Fruit fly (Drosophila melanogaster) whole organism, prepupa: ENCODE measurements around the gene ghi.

Source experiments
- CG10669 ChIP-seq: fragments of 200-800 bp; sonication (Bioruptor generic); optimal IDR thresholded peaks from 3 replicates; lab custom pipeline; 2018; ENCODE audit warnings: missing biosample characterization, mild to moderate bottlenecking, missing genetic modification characterization, moderate library complexity
- CG11902 ChIP-seq: fragments of 200-800 bp; sonication (Bioruptor generic); optimal IDR thresholded peaks from 3 replicates; lab custom pipeline; 2016; ENCODE audit warnings: missing biosample characterization, missing genetic modification characterization
- CG15336 ChIP-seq: fragments of 200-800 bp; sonication (Bioruptor generic); IDR thresholded peaks from 2 replicates; pipeline ENCODE4 v1.3.6; 2022; ENCODE audit warnings: missing biosample characterization, missing genetic modification characterization
- CG1621 ChIP-seq: fragments of 200-800 bp; sonication (Bioruptor generic); optimal IDR thresholded peaks from 3 replicates; lab custom pipeline; 2018; ENCODE audit warnings: missing biosample characterization, mild to moderate bottlenecking, missing genetic modification characterization
- CG16779 ChIP-seq: fragments of 200-800 bp; sonication (Bioruptor generic); optimal IDR thresholded peaks from 3 replicates; lab custom pipeline; 2017; ENCODE audit warnings: missing biosample characterization, mild to moderate bottlenecking, missing genetic modification characterization
- CG31627 ChIP-seq: fragments of 200-800 bp; sonication (Bioruptor generic); optimal IDR thresholded peaks from 3 replicates; lab custom pipeline; 2016; ENCODE audit warnings: missing biosample characterization, missing genetic modification characterization
- CG32006 ChIP-seq: fragments of 200-800 bp; sonication (Bioruptor generic); optimal IDR thresholded peaks from 3 replicates; lab custom pipeline; 2017; ENCODE audit warnings: missing biosample characterization, mild to moderate bottlenecking, missing genetic modification characterization
- CG34406 ChIP-seq: fragments of 200-800 bp; sonication (Bioruptor generic); optimal IDR thresholded peaks from 3 replicates; lab custom pipeline; 2016; ENCODE audit warnings: missing biosample characterization, missing genetic modification characterization
- CG3919 ChIP-seq: fragments of 200-800 bp; sonication (Bioruptor generic); optimal IDR thresholded peaks from 3 replicates; lab custom pipeline; 2016; ENCODE audit warnings: missing biosample characterization, missing genetic modification characterization
- CG6163 ChIP-seq: fragments of 200-800 bp; sonication (Bioruptor generic); IDR thresholded peaks from 3 replicates; pipeline ENCODE4 v1.3.6; 2022; ENCODE audit warnings: missing biosample characterization, missing genetic modification characterization
- CG6276 ChIP-seq: fragments of 200-800 bp; sonication (Bioruptor generic); optimal IDR thresholded peaks from 2 replicates; lab custom pipeline; 2017; ENCODE audit warnings: missing biosample characterization, mild to moderate bottlenecking, missing genetic modification characterization
- CG6792 ChIP-seq: fragments of 200-800 bp; sonication (Bioruptor generic); optimal IDR thresholded peaks from 3 replicates; lab custom pipeline; 2016; ENCODE audit warnings: missing biosample characterization, missing genetic modification characterization
- CG6808 ChIP-seq: fragments of 200-800 bp; sonication (Bioruptor generic); optimal IDR thresholded peaks from 3 replicates; lab custom pipeline; 2017; ENCODE audit warnings: missing biosample characterization, missing genetic modification characterization, mild to moderate bottlenecking, moderate library complexity, missing genetic modification reagents
- CG7368 ChIP-seq: fragments of 200-800 bp; sonication (Bioruptor generic); optimal IDR thresholded peaks from 3 replicates; lab custom pipeline; 2016; ENCODE audit warnings: missing biosample characterization, missing genetic modification characterization
- CG8119 ChIP-seq: fragments of 200-800 bp; sonication (Bioruptor generic); IDR thresholded peaks from 3 replicates; pipeline ENCODE4 v1.3.6; 2022; ENCODE audit warnings: missing biosample characterization, missing genetic modification characterization
- CG8319 ChIP-seq: fragments of 200-800 bp; sonication (Bioruptor generic); optimal IDR thresholded peaks from 3 replicates; lab custom pipeline; 2016; ENCODE audit warnings: missing biosample characterization, missing genetic modification characterization
- CG8632 ChIP-seq: fragments of 200-800 bp; sonication (Bioruptor generic); optimal IDR thresholded peaks from 3 replicates; lab custom pipeline; 2016; ENCODE audit warnings: missing biosample characterization, missing genetic modification characterization
- CG9139 ChIP-seq: fragments of 200-800 bp; sonication (Bioruptor generic); optimal IDR thresholded peaks from 3 replicates; lab custom pipeline; 2017; ENCODE audit warnings: missing biosample characterization, mild to moderate bottlenecking, missing genetic modification characterization
- Eip75B ChIP-seq: fragments of 200-800 bp; sonication (Bioruptor generic); optimal IDR thresholded peaks from 3 replicates; lab custom pipeline; 2016; ENCODE audit warnings: missing biosample characterization, missing genetic modification characterization
- Eip78C ChIP-seq: fragments of 200-800 bp; sonication (Bioruptor generic); peaks from one replicate; lab custom pipeline; 2016; ENCODE audit warnings: missing biosample characterization, missing genetic modification characterization
- Eip93F ChIP-seq: fragments of 200-800 bp; sonication (Bioruptor generic); optimal IDR thresholded peaks from 2 replicates; lab custom pipeline; 2016; ENCODE audit warnings: missing biosample characterization, mild to moderate bottlenecking, missing genetic modification characterization
- Ets21C ChIP-seq: fragments of 200-800 bp; sonication (Bioruptor generic); optimal IDR thresholded peaks from 3 replicates; lab custom pipeline; 2016; ENCODE audit warnings: missing biosample characterization, missing genetic modification characterization
- Ets96B ChIP-seq: fragments of 200-800 bp; optimal IDR thresholded peaks from 2 replicates; lab custom pipeline; 2019; ENCODE audit warnings: missing biosample characterization, mild to moderate bottlenecking, missing genetic modification characterization, moderate library complexity
- Gug ChIP-seq: fragments of 200-800 bp; sonication (Bioruptor generic); IDR thresholded peaks from 2 replicates; pipeline ENCODE4 v1.3.6; 2022; ENCODE audit warnings: missing biosample characterization, missing genetic modification characterization
- Hr38 ChIP-seq: sonication (Bioruptor generic); optimal IDR thresholded peaks from 2 replicates; lab custom pipeline; 2016; ENCODE audit warnings: missing biosample characterization, missing genetic modification characterization
- Hr39 ChIP-seq: fragments of 200-800 bp; sonication (Bioruptor generic); optimal IDR thresholded peaks from 2 replicates; lab custom pipeline; 2016; ENCODE audit warnings: missing biosample characterization, missing genetic modification characterization
- Hr4 ChIP-seq: fragments of 200-800 bp; sonication (Bioruptor generic); optimal IDR thresholded peaks from 3 replicates; lab custom pipeline; 2016; ENCODE audit warnings: missing biosample characterization, missing genetic modification characterization
- Lpt ChIP-seq: fragments of 200-800 bp; sonication (Bioruptor generic); optimal IDR thresholded peaks from 3 replicates; lab custom pipeline; 2016; ENCODE audit warnings: missing biosample characterization, missing genetic modification characterization
- Met ChIP-seq: fragments of 200-800 bp; sonication (Bioruptor generic); optimal IDR thresholded peaks from 3 replicates; lab custom pipeline; 2016; ENCODE audit warnings: missing biosample characterization, missing genetic modification characterization
- OdsH ChIP-seq: fragments of 200-800 bp; sonication (Bioruptor generic); optimal IDR thresholded peaks from 3 replicates; lab custom pipeline; 2016; ENCODE audit warnings: missing biosample characterization, missing genetic modification characterization
- Smox ChIP-seq: fragments of 200-800 bp; sonication (Bioruptor generic); optimal IDR thresholded peaks from 3 replicates; lab custom pipeline; 2016; ENCODE audit warnings: missing biosample characterization, missing genetic modification characterization
- Sox102F ChIP-seq: fragments of 200-800 bp; sonication (Bioruptor generic); optimal IDR thresholded peaks from 2 replicates; lab custom pipeline; 2016; ENCODE audit warnings: missing biosample characterization, mild to moderate bottlenecking, missing genetic modification characterization
- Sox14 ChIP-seq: fragments of 200-800 bp; sonication (Bioruptor generic); optimal IDR thresholded peaks from 3 replicates; lab custom pipeline; 2016; ENCODE audit warnings: missing biosample characterization, missing genetic modification characterization
- Sox15 ChIP-seq: fragments of 200-800 bp; sonication (Bioruptor generic); optimal IDR thresholded peaks from 3 replicates; lab custom pipeline; 2016; ENCODE audit warnings: missing biosample characterization, missing genetic modification characterization
- achi ChIP-seq: fragments of 200-800 bp; sonication (Bioruptor generic); optimal IDR thresholded peaks from 3 replicates; lab custom pipeline; 2016; ENCODE audit warnings: missing biosample characterization, missing genetic modification characterization
- acj6 ChIP-seq: fragments of 200-800 bp; sonication (Bioruptor generic); optimal IDR thresholded peaks from 3 replicates; lab custom pipeline; 2016; ENCODE audit warnings: missing biosample characterization, missing genetic modification characterization
- cyc ChIP-seq: fragments of 200-800 bp; sonication (Bioruptor generic); optimal IDR thresholded peaks from 3 replicates; lab custom pipeline; 2016; ENCODE audit warnings: missing biosample characterization, missing genetic modification characterization
- dac ChIP-seq: fragments of 200-800 bp; sonication (Bioruptor generic); optimal IDR thresholded peaks from 2 replicates; lab custom pipeline; 2017; ENCODE audit warnings: missing biosample characterization, mild to moderate bottlenecking, missing genetic modification characterization
- dsx ChIP-seq: fragments of 200-800 bp; optimal IDR thresholded peaks from 3 replicates; lab custom pipeline; 2019; ENCODE audit warnings: missing biosample characterization, mild to moderate bottlenecking, missing genetic modification characterization, moderate library complexity; ENCODE audit not compliant: poor library complexity, severe bottlenecking
- eg ChIP-seq: fragments of 200-800 bp; sonication (Bioruptor generic); IDR thresholded peaks from 3 replicates; pipeline ENCODE4 v1.3.6; 2022; ENCODE audit warnings: missing biosample characterization, missing genetic modification characterization
- esn ChIP-seq: fragments of 200-800 bp; sonication (Bioruptor generic); optimal IDR thresholded peaks from 2 replicates; lab custom pipeline; 2016; ENCODE audit warnings: missing biosample characterization, mild to moderate bottlenecking, missing genetic modification characterization, moderate library complexity
- fd59A ChIP-seq: fragments of 200-800 bp; sonication (Bioruptor generic); optimal IDR thresholded peaks from 2 replicates; lab custom pipeline; 2017; ENCODE audit warnings: missing biosample characterization, mild to moderate bottlenecking, missing genetic modification characterization, missing genetic modification reagents
- fd85E ChIP-seq: fragments of 200-800 bp; sonication (Bioruptor generic); optimal IDR thresholded peaks from 3 replicates; lab custom pipeline; 2016; ENCODE audit warnings: missing biosample characterization, missing genetic modification characterization
- fkh ChIP-seq: fragments of 200-800 bp; sonication (Bioruptor generic); optimal IDR thresholded peaks from 3 replicates; lab custom pipeline; 2017; ENCODE audit warnings: missing biosample characterization, mild to moderate bottlenecking, missing genetic modification characterization, moderate library complexity
- net ChIP-seq: fragments of 200-800 bp; sonication (Bioruptor generic); optimal IDR thresholded peaks from 3 replicates; lab custom pipeline; 2016; ENCODE audit warnings: missing biosample characterization, missing genetic modification characterization
- salr ChIP-seq, 2 experiments: fragments of 200-800 bp; sonication (Bioruptor generic); optimal IDR thresholded peaks; 3 replicates each; lab custom pipeline; 2016 to 2018; ENCODE audit warnings: missing biosample characterization in 2 of 2, missing genetic modification characterization in 2 of 2, mild to moderate bottlenecking in 1 of 2
- spab ChIP-seq: fragments of 200-800 bp; sonication (Bioruptor generic); optimal IDR thresholded peaks from 2 replicates; lab custom pipeline; 2017; ENCODE audit warnings: missing biosample characterization, mild to moderate bottlenecking, missing genetic modification characterization, missing genetic modification reagents
- svp ChIP-seq: fragments of 200-800 bp; sonication (Bioruptor generic); peaks from one replicate; lab custom pipeline; 2016; ENCODE audit warnings: missing biosample characterization, missing genetic modification characterization
- topi ChIP-seq: fragments of 200-800 bp; sonication (Bioruptor generic); optimal IDR thresholded peaks from 3 replicates; lab custom pipeline; 2016; ENCODE audit warnings: missing biosample characterization, missing genetic modification characterization

The ghi gene

dm6 chr3L:9456389-9456788, 4.7 kb downstream of the ghi start:
- TF ChIP-seq CG6792 (GFP tag; lab: Kevin White, UChicago) (peak; percentile 18), Met (GFP tag; lab: Kevin White, UChicago) (peak; percentile 1), Eip78C (GFP tag; lab: Kevin White, UChicago) (peak; percentile 20), Sox15 (GFP tag; lab: Kevin White, UChicago) (no peak), acj6 (no peak)

- peak; percentile 100 for TF ChIP-seq Hr4
- TF ChIP-seq CG6163 (GFP tag; lab: Robert Waterston, UW): peak; percentile 100
- peak; percentile 99 for TF ChIP-seq acj6
- TF ChIP-seq Hr39 (GFP tag; lab: Kevin White, UChicago): peak; percentile 99
- peak; percentile 100 for TF ChIP-seq svp (GFP tag; lab: Kevin White, UChicago)
- peak; percentile 99 for TF ChIP-seq CG16779 (tag; lab: Kevin White, UChicago)
- peak; percentile 100 for TF ChIP-seq Eip78C (GFP tag; lab: Kevin White, UChicago)
- TF ChIP-seq CG6808: peak; percentile 99
- peak; percentile 99 for TF ChIP-seq fd59A (GFP tag; lab: Kevin White, UChicago)
- peak; percentile 100 for TF ChIP-seq CG15336 (GFP tag; lab: Robert Waterston, UW)
- peak; percentile 99 for TF ChIP-seq CG34406 (GFP tag; lab: Kevin White, UChicago)
- TF ChIP-seq achi: peak; percentile 99
- peak; percentile 100 for TF ChIP-seq Eip75B (GFP tag; lab: Kevin White, UChicago)
- TF ChIP-seq topi (GFP tag; lab: Kevin White, UChicago): peak; percentile 99
- peak; percentile 100 for TF ChIP-seq eg (GFP tag; lab: Robert Waterston, UW)
- TF ChIP-seq fkh (GFP tag; lab: Kevin White, UChicago): peak; percentile 92
- peak; percentile 99 for TF ChIP-seq CG31627
- TF ChIP-seq CG6276 (GFP tag; lab: Kevin White, UChicago): peak; percentile 100
- TF ChIP-seq Sox102F (GFP tag; lab: Kevin White, UChicago): peak; percentile 99
- peak; percentile 99 for TF ChIP-seq CG3919 (GFP tag; lab: Kevin White, UChicago)
- TF ChIP-seq Met (GFP tag; lab: Kevin White, UChicago): peak; percentile 99
- TF ChIP-seq CG8119 (GFP tag; lab: Robert Waterston, UW): peak; percentile 100
- TF ChIP-seq OdsH (GFP tag; lab: Kevin White, UChicago): peak; percentile 99
- TF ChIP-seq CG8319 (GFP tag; lab: Kevin White, UChicago): peak; percentile 98
- peak; percentile 100 for TF ChIP-seq net (GFP tag; lab: Kevin White, UChicago)
- peak; percentile 98 for TF ChIP-seq Ets96B (tag; lab: Kevin White, UChicago)
- TF ChIP-seq Sox15 (GFP tag; lab: Kevin White, UChicago): peak; percentile 99
- peak; percentile 99 for TF ChIP-seq CG11902 (GFP tag; lab: Kevin White, UChicago)
- TF ChIP-seq Sox14 (GFP tag; lab: Kevin White, UChicago): peak; percentile 100
- peak; percentile 100 for TF ChIP-seq CG32006 (GFP tag; lab: Kevin White, UChicago)
- peak; percentile 98 for TF ChIP-seq CG9139 (GFP tag; lab: Kevin White, UChicago)
- TF ChIP-seq Ets21C: peak; percentile 99
- peak; percentile 99 for TF ChIP-seq CG6792 (GFP tag; lab: Kevin White, UChicago)
- TF ChIP-seq Hr38: peak; percentile 96
- peak; percentile 96 for TF ChIP-seq fd85E (GFP tag; lab: Kevin White, UChicago)
- peak; percentile 99 for TF ChIP-seq Smox (GFP tag; lab: Kevin White, UChicago)
- peak; percentile 99 for TF ChIP-seq salr (GFP tag; optimal IDR thresholded peaks at IDR 0.05; lab: Kevin White, UChicago)
- TF ChIP-seq Lpt: peak; percentile 98
- TF ChIP-seq CG8632: peak; percentile 99
- TF ChIP-seq esn (GFP tag; lab: Kevin White, UChicago): peak; percentile 100
- peak; percentile 99 for TF ChIP-seq dac (GFP tag; lab: Kevin White, UChicago)
- peak; percentile 97 for TF ChIP-seq dsx (GFP tag; lab: Kevin White, UChicago)
- peak; percentile 99 for TF ChIP-seq spab (GFP tag; lab: Kevin White, UChicago)
- TF ChIP-seq CG7368 (GFP tag; lab: Kevin White, UChicago): peak; percentile 98
- TF ChIP-seq Gug: peak; percentile 100
- peak; percentile 99 for TF ChIP-seq cyc (GFP tag; lab: Kevin White, UChicago)
- TF ChIP-seq Eip93F (GFP tag; lab: Kevin White, UChicago): peak; percentile 98
- peak; percentile 99 for TF ChIP-seq CG10669 (GFP tag; lab: Kevin White, UChicago)
- TF ChIP-seq CG1621: peak; percentile 99
Measured at dm6 chr3L:9457619-9458092, 6.0 kb downstream of the ghi start, which contains the start of gene CG3437. Gene CG3437, minus strand, starts transcription at chr3L:9457669.
